Worm (Caenorhabditis elegans) whole organism, L3 larva: Measurements from ENCODE around the gene elo-9.

Source experiments
- R02D3.7 ChIP-seq: fragments of 150-350 bp; optimal IDR thresholded peaks from 2 replicates; lab custom pipeline; 2014; ENCODE audit warnings: missing biosample characterization, missing genetic modification characterization
- ceh-16 ChIP-seq: sonication (generic microtip); optimal IDR thresholded peaks from 2 replicates; lab custom pipeline; 2017; ENCODE audit warnings: missing biosample characterization, missing genetic modification characterization
- ceh-9 ChIP-seq: sonication (generic microtip); optimal IDR thresholded peaks from 2 replicates; lab custom pipeline; 2018; ENCODE audit warnings: missing biosample characterization, missing genetic modification characterization
- elt-3 ChIP-seq, 3 experiments: fragments of 150-350 bp in 1 of 3; sonication (generic microtip) in 2 of 3; optimal IDR thresholded peaks; 2 replicates in 2 of 3; 4 replicates in 1 of 3; lab custom pipeline; 2014 to 2017; ENCODE audit warnings: missing biosample characterization in 3 of 3, missing genetic modification characterization in 3 of 3
- fos-1 ChIP-seq: fragments of 150-350 bp; optimal IDR thresholded peaks from 2 replicates; lab custom pipeline; 2014; ENCODE audit warnings: missing biosample characterization, missing genetic modification characterization
- lsy-12 ChIP-seq: sonication (generic microtip); optimal IDR thresholded peaks from 2 replicates; lab custom pipeline; 2016; ENCODE audit warnings: mild to moderate bottlenecking, missing genetic modification characterization, missing compliant biosample characterization
- pqm-1 ChIP-seq: fragments of 150-350 bp; optimal IDR thresholded peaks from 2 replicates; lab custom pipeline; 2017; ENCODE audit warnings: missing biosample characterization, missing genetic modification characterization, inconsistent platforms
- zag-1 ChIP-seq: fragments of 150-350 bp; optimal IDR thresholded peaks from 2 replicates; lab custom pipeline; 2014; ENCODE audit warnings: missing biosample characterization, missing genetic modification characterization
- ztf-11 ChIP-seq: fragments of 150-350 bp; optimal IDR thresholded peaks from 2 replicates; lab custom pipeline; 2014; ENCODE audit warnings: missing biosample characterization, missing genetic modification characterization

DNA sequence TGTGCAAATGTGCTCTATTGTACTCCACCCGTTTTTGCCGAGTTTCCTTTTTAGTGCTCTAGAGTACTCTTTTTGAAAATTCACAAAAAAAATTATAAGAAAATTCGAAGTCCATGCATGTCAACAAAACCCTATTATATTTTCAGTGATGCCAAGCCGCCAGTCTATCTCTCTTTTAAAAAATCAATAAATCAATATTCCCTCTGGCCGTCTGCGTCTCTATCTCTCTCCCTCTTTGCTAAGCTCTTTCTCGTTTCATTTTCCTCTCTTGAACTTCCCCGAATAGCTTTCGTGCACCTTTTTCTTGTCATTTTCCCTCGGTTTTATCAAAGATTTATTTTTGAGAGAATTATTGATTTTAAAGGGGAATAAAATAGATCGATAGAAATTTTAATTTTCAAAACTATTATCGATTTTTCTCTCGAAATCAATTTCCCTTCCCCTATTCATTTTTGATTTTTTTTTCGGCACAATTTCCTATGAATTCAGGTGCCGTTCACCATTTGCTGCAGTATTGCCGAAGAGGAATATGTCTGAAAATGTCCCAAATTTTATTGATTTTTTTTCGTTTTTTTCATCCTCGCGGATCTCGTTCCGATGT is 11.3 kb downstream of the elo-9 start:
- TF ChIP-seq zag-1 (no peak), pqm-1 (tag; lab: Kevin White, UChicago) (no peak), R02D3.7 (no peak), lsy-12 (no peak), ztf-11 (tag; lab: Kevin White, UChicago) (no peak), fos-1 (no peak), ceh-9 (no peak), ceh-16 (tag; lab: Kevin White, UChicago) (no peak), elt-3 (tag; optimal IDR thresholded peaks at IDR 0.05; lab: Kevin White, UChicago) (no peak)
